Worm (Caenorhabditis elegans): ENCODE data around the gene Y105C5A.1.
"Not testable (repeated sequence)": the region's sequence is repeated elsewhere in the genome, so short reads cannot be mapped to it uniquely, and the experiment has no call there.

Gene Y105C5A.1

DNA sequence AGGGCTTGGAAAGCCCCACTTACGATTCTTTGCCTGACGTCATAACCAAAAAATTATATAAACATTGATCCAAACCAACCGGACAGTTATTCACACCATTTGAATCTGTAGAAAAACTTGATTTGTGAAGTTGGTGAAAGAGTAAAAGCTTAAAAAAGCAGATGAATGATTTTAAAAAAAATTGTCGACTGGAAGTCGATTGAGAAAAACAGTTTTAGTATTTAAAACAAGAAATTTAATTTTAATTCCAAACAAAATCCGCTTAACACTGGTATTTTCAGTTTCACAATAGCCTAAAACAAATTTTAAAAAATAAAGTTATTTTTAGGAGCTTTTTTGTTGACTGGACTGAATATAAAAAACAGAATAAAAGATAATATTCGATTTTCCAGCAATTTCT lies at the start of gene Y105C5A.1:
TSS of gene Y105C5A.1 (minus strand) at position 101 of the 400 bp plus-strand sequence.
- TF ChIP-seq M03D4.4 (tag; optimal IDR thresholded peaks at IDR 0.05) (no peak), ham-2 (GFP tag; optimal IDR thresholded peaks at IDR 0.05) (no peak), drap-1 (GFP tag; optimal IDR thresholded peaks at IDR 0.05) (no peak), mep-1 (tag; optimal IDR thresholded peaks at IDR 0.05) (no peak)

ce11 chrIV:15613141-15613540 lies 48.9 kb upstream of the Y105C5A.1 start:
- TF ChIP-seq elt-1 (tag; optimal IDR thresholded peaks at IDR 0.05; ENCODE audit: borderline replicate concordance, insufficient read depth), result no peak
- no peak for TF ChIP-seq lin-32 (GFP tag; optimal IDR thresholded peaks at IDR 0.05)
- TF ChIP-seq elt-3 (tag; optimal IDR thresholded peaks at IDR 0.05), result no peak
- no peak for TF ChIP-seq mep-1 (tag; optimal IDR thresholded peaks at IDR 0.05)
- TF ChIP-seq mls-2 (tag; optimal IDR thresholded peaks at IDR 0.05), result no peak
- no peak for TF ChIP-seq ztf-11 (tag; optimal IDR thresholded peaks at IDR 0.05)
- no peak for TF ChIP-seq tbx-8 (GFP tag; optimal IDR thresholded peaks at IDR 0.05)
- no peak for TF ChIP-seq ceh-83 (GFP tag; optimal IDR thresholded peaks at IDR 0.05)
- TF ChIP-seq unc-120 (tag; optimal IDR thresholded peaks at IDR 0.05; ENCODE audit: poor library complexity, severe bottlenecking), result no peak
- TF ChIP-seq sem-2 (GFP tag; optimal IDR thresholded peaks at IDR 0.05), result no peak
- TF ChIP-seq nhr-12 (tag; optimal IDR thresholded peaks at IDR 0.05), result no peak

- TF ChIP-seq ceh-39 (tag; optimal IDR thresholded peaks at IDR 0.05), result no peak
- no peak for TF ChIP-seq lin-13 (tag; optimal IDR thresholded peaks at IDR 0.05)
- no peak for TF ChIP-seq nhr-12 (tag; optimal IDR thresholded peaks at IDR 0.05)
Observed at ce11 chrIV:15606396-15606795, 42.2 kb upstream of the Y105C5A.1 start.

DNA sequence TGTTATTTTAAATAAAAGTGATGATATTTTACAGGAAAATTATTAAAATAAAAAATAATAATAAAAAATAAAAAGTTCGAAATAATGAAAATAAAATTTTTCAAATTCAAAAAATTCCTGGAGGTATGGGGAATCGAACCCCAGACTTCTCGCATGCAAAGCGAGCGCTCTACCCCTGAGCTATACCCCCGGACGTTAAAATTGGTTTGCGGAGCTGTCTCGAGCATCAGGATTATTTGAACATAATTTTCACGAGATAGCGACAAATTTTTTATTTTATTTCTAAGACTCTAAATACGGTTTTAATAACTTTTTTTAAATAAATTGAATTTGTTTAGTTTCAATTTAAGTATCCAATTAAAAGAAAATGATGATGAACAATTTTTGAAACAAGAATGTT lies 40.0 kb upstream of the Y105C5A.1 start:
- TF ChIP-seq elt-3 (tag; optimal IDR thresholded peaks at IDR 0.05), result no peak
- no peak for TF ChIP-seq cnd-1 (tag; optimal IDR thresholded peaks at IDR 0.05)
- no peak for TF ChIP-seq ztf-11 (tag; optimal IDR thresholded peaks at IDR 0.05)

- TF ChIP-seq ham-2 (GFP tag; optimal IDR thresholded peaks at IDR 0.05); pha-4 (tag; optimal IDR thresholded peaks at IDR 0.05); mep-1 (tag; optimal IDR thresholded peaks at IDR 0.05): not testable (repeated sequence)
Observed at ce11 chrIV:15594935-15595620, 30.9 kb upstream of the Y105C5A.1 start, which contains the start of the genes pqn-78 and pqn-79. pqn-78 (minus strand) TSS chrIV:15595035. pqn-79 (plus strand) TSS chrIV:15595570.

DNA sequence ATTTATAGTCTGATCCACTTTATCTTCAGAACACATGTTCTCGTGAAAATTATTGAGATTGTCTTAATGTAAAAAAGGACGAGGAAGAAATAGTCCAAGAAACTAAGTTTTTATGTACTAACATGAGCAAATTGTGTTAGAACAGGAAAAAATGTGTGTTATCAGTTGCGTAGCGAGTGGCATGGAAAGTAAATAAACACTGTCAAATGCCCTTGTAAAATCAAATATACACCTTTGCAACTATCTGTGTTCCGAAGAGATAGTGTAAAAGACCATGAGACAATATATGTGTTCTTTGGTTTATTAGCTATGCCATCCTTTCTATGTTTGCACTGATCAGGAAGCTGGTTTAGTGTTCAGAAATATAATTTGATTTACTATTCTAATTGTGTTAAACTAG lies 28.9 kb upstream of the Y105C5A.1 start:
- no peak for TF ChIP-seq bed-3 (GFP tag; optimal IDR thresholded peaks at IDR 0.05)
- TF ChIP-seq lin-13 (tag; optimal IDR thresholded peaks at IDR 0.05), result no peak
- no peak for TF ChIP-seq ztf-11 (tag; optimal IDR thresholded peaks at IDR 0.05)
- TF ChIP-seq ceh-83 (GFP tag; optimal IDR thresholded peaks at IDR 0.05), result no peak
- no peak for TF ChIP-seq unc-62 (GFP tag; optimal IDR thresholded peaks at IDR 0.05)

ce11 chrIV:15591975-15592374 lies 27.7 kb upstream of the Y105C5A.1 start:
- TF ChIP-seq ceh-43 (GFP tag; optimal IDR thresholded peaks at IDR 0.05) (no peak), unc-39 (tag; optimal IDR thresholded peaks at IDR 0.05) (no peak), ceh-39 (tag; optimal IDR thresholded peaks at IDR 0.05) (no peak), lin-32 (GFP tag; optimal IDR thresholded peaks at IDR 0.05) (no peak), elt-1 (tag; optimal IDR thresholded peaks at IDR 0.05; ENCODE audit: borderline replicate concordance, insufficient read depth) (no peak), lsy-2 (tag; optimal IDR thresholded peaks at IDR 0.05) (no peak), cnd-1 (tag; optimal IDR thresholded peaks at IDR 0.05) (no peak), nhr-28 (tag; optimal IDR thresholded peaks at IDR 0.05) (no peak), ham-2 (GFP tag; optimal IDR thresholded peaks at IDR 0.05) (no peak), pha-4 (tag; optimal IDR thresholded peaks at IDR 0.05) (no peak), hlh-1 (tag; optimal IDR thresholded peaks at IDR 0.05) (no peak), mep-1 (tag; optimal IDR thresholded peaks at IDR 0.05) (no peak), nhr-76 (tag; optimal IDR thresholded peaks at IDR 0.05) (no peak), drap-1 (GFP tag; optimal IDR thresholded peaks at IDR 0.05) (no peak), nhr-12 (tag; optimal IDR thresholded peaks at IDR 0.05) (no peak), nhr-237 (tag; optimal IDR thresholded peaks at IDR 0.05) (no peak)
